Fruit fly (Drosophila melanogaster) whole organism, embryonic: ENCODE results near the gene CG17028.

ENCODE experiments used
- Abd-B ChIP-seq: fragments of 200-800 bp; sonication (Bioruptor generic); optimal IDR thresholded peaks from 2 replicates; lab custom pipeline; 2018; ENCODE audit warnings: missing biosample characterization, mild to moderate bottlenecking, missing genetic modification characterization, moderate library complexity
- CG10543 ChIP-seq: fragments of 200-800 bp; sonication (Bioruptor generic); optimal IDR thresholded peaks from 3 replicates; lab custom pipeline; 2017; ENCODE audit warnings: missing biosample characterization, mild to moderate bottlenecking, missing genetic modification characterization, moderate library complexity
- CG11696 ChIP-seq: fragments of 200-800 bp; sonication (Bioruptor generic); IDR thresholded peaks from 2 replicates; pipeline ENCODE4 v1.3.6; 2022; ENCODE audit warnings: missing biosample characterization, missing genetic modification characterization
- CG12942 ChIP-seq: fragments of 200-800 bp; sonication (Bioruptor generic); optimal IDR thresholded peaks from 3 replicates; lab custom pipeline; 2016; ENCODE audit warnings: missing biosample characterization, missing genetic modification characterization
- CG13624 ChIP-seq: fragments of 200-800 bp; sonication (Bioruptor generic); optimal IDR thresholded peaks from 2 replicates; lab custom pipeline; 2016; ENCODE audit warnings: missing biosample characterization, missing genetic modification characterization
- CG14014 ChIP-seq: fragments of 200-800 bp; sonication (Bioruptor generic); IDR thresholded peaks from 2 replicates; pipeline ENCODE4 v1.3.6; 2022; ENCODE audit warnings: missing biosample characterization, missing genetic modification characterization
- CG14965 ChIP-seq: fragments of 200-800 bp; sonication (Bioruptor generic); optimal IDR thresholded peaks from 2 replicates; lab custom pipeline; 2016; ENCODE audit warnings: missing biosample characterization, missing genetic modification characterization, borderline replicate concordance
- CG1603 ChIP-seq: fragments of 200-800 bp; sonication (Bioruptor generic); optimal IDR thresholded peaks from 2 replicates; lab custom pipeline; 2019; ENCODE audit warnings: missing biosample characterization, mild to moderate bottlenecking, missing genetic modification characterization, moderate library complexity
- CG18764 ChIP-seq: fragments of 200-800 bp; sonication (Bioruptor generic); optimal IDR thresholded peaks from 3 replicates; lab custom pipeline; 2016; ENCODE audit warnings: missing biosample characterization, missing genetic modification characterization
- CG2120 ChIP-seq: fragments of 200-800 bp; sonication (Bioruptor generic); optimal IDR thresholded peaks from 3 replicates; lab custom pipeline; 2016; ENCODE audit warnings: missing biosample characterization, missing genetic modification characterization
- CG2199 ChIP-seq: fragments of 200-800 bp; sonication (Bioruptor generic); IDR thresholded peaks from 3 replicates; pipeline ENCODE4 v1.3.6; 2022; ENCODE audit warnings: missing biosample characterization, missing genetic modification characterization
- CG2678 ChIP-seq: fragments of 200-800 bp; sonication (Bioruptor generic); optimal IDR thresholded peaks from 3 replicates; lab custom pipeline; 2019; ENCODE audit warnings: missing biosample characterization, mild to moderate bottlenecking, missing genetic modification characterization, moderate library complexity
- CG31441 ChIP-seq: fragments of 200-800 bp; sonication (Bioruptor generic); IDR thresholded peaks from 2 replicates; pipeline ENCODE4 v1.3.6; 2022; ENCODE audit warnings: missing biosample characterization, missing genetic modification characterization
- CG33213 ChIP-seq: fragments of 200-800 bp; sonication (Bioruptor generic); optimal IDR thresholded peaks from 3 replicates; lab custom pipeline; 2016; ENCODE audit warnings: missing biosample characterization, missing genetic modification characterization
- CG3847 ChIP-seq: fragments of 200-800 bp; sonication (Bioruptor generic); IDR thresholded peaks from 2 replicates; pipeline ENCODE4 v1.3.6; 2022; ENCODE audit warnings: missing biosample characterization, missing genetic modification characterization
- CG4328 ChIP-seq: fragments of 200-800 bp; sonication (Bioruptor generic); optimal IDR thresholded peaks from 3 replicates; lab custom pipeline; 2017; ENCODE audit warnings: missing biosample characterization, missing genetic modification reagents, missing genetic modification characterization
- CG4424 ChIP-seq: fragments of 200-800 bp; sonication (Bioruptor generic); optimal IDR thresholded peaks from 3 replicates; lab custom pipeline; 2016; ENCODE audit warnings: missing biosample characterization, missing genetic modification characterization
- CG4707 ChIP-seq: fragments of 200-800 bp; sonication (Bioruptor generic); optimal IDR thresholded peaks from 2 replicates; lab custom pipeline; 2018; ENCODE audit warnings: missing biosample characterization, mild to moderate bottlenecking, missing genetic modification characterization, moderate library complexity
- CG8281 ChIP-seq: fragments of 200-800 bp; sonication (Bioruptor generic); optimal IDR thresholded peaks from 2 replicates; lab custom pipeline; 2018; ENCODE audit warnings: missing biosample characterization, mild to moderate bottlenecking, missing genetic modification characterization, moderate library complexity
- CG8388 ChIP-seq: fragments of 200-800 bp; sonication (Bioruptor generic); optimal IDR thresholded peaks from 2 replicates; lab custom pipeline; 2019; ENCODE audit warnings: missing biosample characterization, mild to moderate bottlenecking, missing genetic modification characterization, moderate library complexity
- Doc2 ChIP-seq: fragments of 200-800 bp; sonication (Bioruptor generic); IDR thresholded peaks from 2 replicates; pipeline ENCODE4 v1.3.6; 2022; ENCODE audit warnings: missing biosample characterization, missing genetic modification characterization
- HHEX ChIP-seq: fragments of 200-800 bp; sonication (Bioruptor generic); optimal IDR thresholded peaks from 3 replicates; lab custom pipeline; 2017; ENCODE audit warnings: missing biosample characterization, mild to moderate bottlenecking, missing genetic modification characterization, missing genetic modification reagents
- HLH3B ChIP-seq: fragments of 200-800 bp; sonication (Bioruptor generic); IDR thresholded peaks from 2 replicates; pipeline ENCODE4 v1.3.6; 2022; ENCODE audit warnings: missing biosample characterization, missing genetic modification characterization
- Hey ChIP-seq: fragments of 200-800 bp; sonication (Bioruptor generic); optimal IDR thresholded peaks from 3 replicates; lab custom pipeline; 2018; ENCODE audit warnings: missing biosample characterization, mild to moderate bottlenecking, missing genetic modification characterization
- Hsf ChIP-seq: fragments of 200-800 bp; sonication (Bioruptor generic); optimal IDR thresholded peaks from 3 replicates; lab custom pipeline; 2016; ENCODE audit warnings: missing biosample characterization, missing genetic modification characterization
- Jarid2 ChIP-seq: fragments of 200-800 bp; sonication (Bioruptor generic); optimal IDR thresholded peaks from 3 replicates; lab custom pipeline; 2017; ENCODE audit warnings: mild to moderate bottlenecking, missing biosample characterization, missing genetic modification reagents, missing genetic modification characterization
- Lim3 ChIP-seq: fragments of 200-800 bp; sonication (Bioruptor generic); IDR thresholded peaks from 2 replicates; pipeline ENCODE4 v1.3.6; 2022; ENCODE audit warnings: missing biosample characterization, missing genetic modification characterization
- Nf-YB ChIP-seq: fragments of 200-800 bp; sonication (Bioruptor generic); optimal IDR thresholded peaks from 3 replicates; lab custom pipeline; 2019; ENCODE audit warnings: missing biosample characterization, mild to moderate bottlenecking, missing genetic modification characterization, moderate library complexity
- Nf-YC ChIP-seq: fragments of 200-800 bp; optimal IDR thresholded peaks from 3 replicates; lab custom pipeline; 2019; ENCODE audit warnings: missing biosample characterization, mild to moderate bottlenecking, missing genetic modification characterization, moderate library complexity
- Ptx1 ChIP-seq: fragments of 200-800 bp; sonication (Bioruptor generic); IDR thresholded peaks from 2 replicates; pipeline ENCODE4 v1.3.6; 2022; ENCODE audit warnings: missing biosample characterization, missing genetic modification characterization
- Ravus ChIP-seq: fragments of 200-800 bp; sonication (Bioruptor generic); IDR thresholded peaks from 2 replicates; pipeline ENCODE4 v1.3.6; 2022; ENCODE audit warnings: missing biosample characterization, missing genetic modification characterization
- Rx ChIP-seq: fragments of 200-800 bp; sonication (Bioruptor generic); IDR thresholded peaks from 2 replicates; pipeline ENCODE4 v1.3.6; 2022; ENCODE audit warnings: missing biosample characterization, missing genetic modification characterization
- Taf1 ChIP-seq: fragments of 200-800 bp; sonication (Bioruptor generic); IDR thresholded peaks from 2 replicates; pipeline ENCODE4 v1.3.6; 2022; ENCODE audit warnings: missing biosample characterization, missing genetic modification characterization
- br ChIP-seq: fragments of >200 bp; optimal IDR thresholded peaks from 2 replicates; lab custom pipeline; 2017
- dan ChIP-seq: fragments of 200-800 bp; sonication (Bioruptor generic); IDR thresholded peaks from 2 replicates; pipeline ENCODE4 v1.3.6; 2022; ENCODE audit warnings: missing biosample characterization, missing genetic modification characterization
- esg ChIP-seq: fragments of 200-800 bp; sonication (Bioruptor generic); conservative IDR thresholded peaks from 2 replicates; pipeline ENCODE4 v1.3.6; 2022; ENCODE audit warnings: missing biosample characterization, missing genetic modification characterization
- exex ChIP-seq: fragments of 200-800 bp; sonication (Bioruptor generic); optimal IDR thresholded peaks from 4 replicates; lab custom pipeline; 2018; ENCODE audit warnings: missing biosample characterization, mild to moderate bottlenecking, missing genetic modification characterization, moderate library complexity
- eyg ChIP-seq: fragments of 200-800 bp; sonication (Bioruptor generic); optimal IDR thresholded peaks from 3 replicates; lab custom pipeline; 2016; ENCODE audit warnings: missing biosample characterization, missing genetic modification characterization
- kni ChIP-seq: fragments of 200-800 bp; sonication (Bioruptor generic); optimal IDR thresholded peaks from 3 replicates; lab custom pipeline; 2017; ENCODE audit warnings: mild to moderate bottlenecking, missing biosample characterization, missing genetic modification reagents, missing genetic modification characterization
- pfk ChIP-seq: fragments of 200-800 bp; sonication (Bioruptor generic); optimal IDR thresholded peaks from 2 replicates; lab custom pipeline; 2018; ENCODE audit warnings: missing biosample characterization, mild to moderate bottlenecking, missing genetic modification characterization, moderate library complexity
- scrt ChIP-seq: fragments of 200-800 bp; sonication (Bioruptor generic); optimal IDR thresholded peaks from 2 replicates; lab custom pipeline; 2018; ENCODE audit warnings: missing biosample characterization, mild to moderate bottlenecking, missing genetic modification characterization, moderate library complexity
- slbo ChIP-seq: fragments of 200-800 bp; sonication (Bioruptor generic); IDR thresholded peaks from 2 replicates; pipeline ENCODE4 v1.3.6; 2022; ENCODE audit warnings: missing biosample characterization, missing genetic modification characterization
- slp2 ChIP-seq: fragments of 200-800 bp; sonication (Bioruptor generic); optimal IDR thresholded peaks from 2 replicates; lab custom pipeline; 2016; ENCODE audit warnings: missing biosample characterization, missing genetic modification characterization
- tap ChIP-seq: fragments of 200-800 bp; optimal IDR thresholded peaks from 3 replicates; lab custom pipeline; 2019; ENCODE audit warnings: missing biosample characterization, mild to moderate bottlenecking, missing genetic modification characterization, moderate library complexity
- tna ChIP-seq: fragments of 200-800 bp; sonication (Bioruptor generic); IDR thresholded peaks from 2 replicates; pipeline ENCODE4 v1.3.6; 2022; ENCODE audit warnings: missing biosample characterization, missing genetic modification characterization; ENCODE audit not compliant: partially characterized antibody
- toy ChIP-seq: fragments of 200-800 bp; sonication (Bioruptor generic); IDR thresholded peaks from 2 replicates; pipeline ENCODE4 v1.3.6; 2022; ENCODE audit warnings: missing biosample characterization, missing genetic modification characterization
- twi ChIP-seq: fragments of 200-800 bp; optimal IDR thresholded peaks from 2 replicates; lab custom pipeline; 2019; ENCODE audit warnings: missing biosample characterization, mild to moderate bottlenecking, missing genetic modification characterization, moderate library complexity
- unc-4 ChIP-seq: fragments of 200-800 bp; sonication (Bioruptor generic); IDR thresholded peaks from 2 replicates; pipeline ENCODE4 v1.3.6; 2022; ENCODE audit warnings: missing biosample characterization, missing genetic modification characterization; ENCODE audit not compliant: partially characterized antibody
- vfl ChIP-seq: fragments of 200-800 bp; sonication (Bioruptor generic); optimal IDR thresholded peaks from 2 replicates; lab custom pipeline; 2016; ENCODE audit warnings: missing biosample characterization, missing genetic modification characterization
- zfh2 ChIP-seq: fragments of 200-800 bp; sonication (Bioruptor generic); optimal IDR thresholded peaks from 2 replicates; lab custom pipeline; 2016; ENCODE audit warnings: missing biosample characterization, missing genetic modification characterization

The CG17028 gene

DNA sequence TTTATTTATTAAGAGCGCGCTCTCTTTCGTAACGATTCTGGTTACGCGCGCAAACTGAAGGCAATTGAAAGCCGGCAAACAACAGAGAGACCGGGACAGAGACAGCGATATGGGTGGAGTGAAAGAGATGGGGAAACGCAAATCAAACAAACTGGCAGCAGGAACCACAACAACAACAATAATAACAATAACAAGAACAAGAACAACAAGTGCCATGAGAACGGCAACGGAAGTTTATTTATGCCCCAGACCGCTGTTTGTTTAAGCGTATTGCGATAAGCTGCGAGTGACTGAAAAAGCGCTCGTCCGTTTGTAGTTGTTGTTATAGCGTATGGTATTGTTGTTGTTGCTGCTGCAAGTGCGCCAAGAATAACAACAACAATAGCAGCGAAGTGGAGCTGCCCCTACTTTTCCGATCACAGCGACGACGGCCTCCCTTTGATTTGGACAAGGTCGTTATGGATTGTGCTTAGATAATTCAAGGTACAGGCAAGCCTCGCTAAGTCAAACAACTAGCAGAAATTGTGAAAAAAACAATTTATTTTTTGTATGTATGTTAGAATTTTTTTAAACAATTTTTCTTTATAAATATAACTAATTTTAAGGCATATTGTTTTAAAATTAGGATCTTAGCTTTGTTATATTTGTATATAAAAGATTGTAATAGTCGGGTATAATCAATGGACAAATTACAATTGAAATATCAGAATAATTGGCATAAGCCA lies 47.9 kb downstream of the CG17028 start (continued):
- peak; percentile 42 for TF ChIP-seq CG4424 (GFP tag; lab: Kevin White, UChicago)
- 0 out of 2 replicates have a peak, but pooled peaks have one; percentile 33 for TF ChIP-seq slbo (GFP tag; lab: Robert Waterston, UW)
- no peak for TF ChIP-seq Ravus (GFP tag; lab: Robert Waterston, UW)
- no peak for TF ChIP-seq CG3847
- no peak for TF ChIP-seq unc-4 (GFP tag; lab: Robert Waterston, UW)
- TF ChIP-seq CG2120 (GFP tag; lab: Kevin White, UChicago): peak; percentile 23
- peak; percentile 66; the same call in 1 of the 3 replicates for TF ChIP-seq CG2199 (GFP tag; lab: Robert Waterston, UW)
- no peak for TF ChIP-seq Lim3 (GFP tag; lab: Robert Waterston, UW)
- TF ChIP-seq zfh2: no peak
- peak; percentile 80 for TF ChIP-seq Hey (tag; lab: Kevin White, UChicago)
- peak; percentile 17 for TF ChIP-seq tap (tag; lab: Kevin White, UChicago)
- no peak for TF ChIP-seq CG13624 (GFP tag; lab: Kevin White, UChicago)
- no peak for TF ChIP-seq tna
- TF ChIP-seq CG4328 (GFP tag; lab: Kevin White, UChicago): peak; percentile 74
- peak; percentile 75 for TF ChIP-seq Jarid2 (GFP tag; lab: Kevin White, UChicago)
- peak; percentile 48 for TF ChIP-seq CG8281
- TF ChIP-seq Taf1 (GFP tag; lab: Robert Waterston, UW): no peak
- TF ChIP-seq scrt (GFP tag; lab: Kevin White, UChicago): peak; percentile 36
- peak; percentile 33 for TF ChIP-seq slp2
- peak; percentile 43 for TF ChIP-seq Nf-YB
- TF ChIP-seq CG12942 (GFP tag; lab: Kevin White, UChicago): peak; percentile 50
- peak; percentile 94 for TF ChIP-seq kni (GFP tag; lab: Kevin White, UChicago)
- TF ChIP-seq HHEX: peak; percentile 75
- TF ChIP-seq CG11696 (GFP tag; lab: Robert Waterston, UW): no peak
- no peak for TF ChIP-seq esg (GFP tag; lab: Robert Waterston, UW)
- TF ChIP-seq Doc2 (GFP tag; lab: Robert Waterston, UW): no peak
- TF ChIP-seq Rx (GFP tag; lab: Robert Waterston, UW): 0 out of 2 replicates have a peak, but pooled peaks have one; percentile 17
- TF ChIP-seq pfk (GFP tag; lab: Kevin White, UChicago): peak; percentile 60
- no peak for TF ChIP-seq br
- peak; percentile 48 for TF ChIP-seq CG31441 (GFP tag; lab: Robert Waterston, UW)
- peak; percentile 61 for TF ChIP-seq CG2678 (tag; lab: Kevin White, UChicago)
- peak; percentile 45 for TF ChIP-seq exex (tag; lab: Kevin White, UChicago)
- peak; percentile 70 for TF ChIP-seq CG33213 (GFP tag; lab: Kevin White, UChicago)
- TF ChIP-seq CG14014 (GFP tag; lab: Robert Waterston, UW): peak; percentile 44; the same call in 1 of the 2 replicates
- peak; percentile 87 for TF ChIP-seq CG10543 (GFP tag; lab: Kevin White, UChicago)
- TF ChIP-seq twi (tag; lab: Kevin White, UChicago): peak; percentile 51
- no peak for TF ChIP-seq Nf-YC (tag; lab: Kevin White, UChicago)
- peak; percentile 58 for TF ChIP-seq CG18764
- TF ChIP-seq eyg (GFP tag; lab: Kevin White, UChicago): peak; percentile 23
- TF ChIP-seq Abd-B (GFP tag; lab: Kevin White, UChicago): no peak
- 0 out of 2 replicates have a peak, but pooled peaks have one; percentile 31 for TF ChIP-seq Ptx1 (GFP tag; lab: Robert Waterston, UW)
- no peak for TF ChIP-seq CG14965 (GFP tag; lab: Kevin White, UChicago)
- TF ChIP-seq CG8388 (GFP tag; lab: Kevin White, UChicago): no peak
- no peak for TF ChIP-seq dan (GFP tag; lab: Robert Waterston, UW)
- TF ChIP-seq vfl (GFP tag; lab: Kevin White, UChicago): no peak
- TF ChIP-seq HLH3B (GFP tag; lab: Robert Waterston, UW): peak; percentile 65; the same call in 1 of the 2 replicates
- no peak for TF ChIP-seq toy (GFP tag; lab: Robert Waterston, UW)
- TF ChIP-seq CG4707 (GFP tag; lab: Kevin White, UChicago): peak; percentile 42
- TF ChIP-seq CG1603 (tag; lab: Kevin White, UChicago): peak; percentile 77
- TF ChIP-seq Hsf (GFP tag; lab: Kevin White, UChicago): peak; percentile 48
